Fruit fly (Drosophila melanogaster): ENCODE results near the gene CG31639.

dm6 chr2L:6177141-6177540, 22.2 kb upstream of the CG31639 start:
- TF ChIP-seq CG34367 (tag; optimal IDR thresholded peaks at IDR 0.05) (no peak), Snoo (tag; optimal IDR thresholded peaks at IDR 0.05) (no peak), CG4496 (GFP tag; IDR thresholded peaks at IDR 0.05) (no peak)
